Worm (Caenorhabditis elegans): ENCODE data around the gene K08F8.15.
A peak's percentile ranks its signal among the peaks of the same experiment; 100 is the strongest.

The K08F8.15 gene

DNA sequence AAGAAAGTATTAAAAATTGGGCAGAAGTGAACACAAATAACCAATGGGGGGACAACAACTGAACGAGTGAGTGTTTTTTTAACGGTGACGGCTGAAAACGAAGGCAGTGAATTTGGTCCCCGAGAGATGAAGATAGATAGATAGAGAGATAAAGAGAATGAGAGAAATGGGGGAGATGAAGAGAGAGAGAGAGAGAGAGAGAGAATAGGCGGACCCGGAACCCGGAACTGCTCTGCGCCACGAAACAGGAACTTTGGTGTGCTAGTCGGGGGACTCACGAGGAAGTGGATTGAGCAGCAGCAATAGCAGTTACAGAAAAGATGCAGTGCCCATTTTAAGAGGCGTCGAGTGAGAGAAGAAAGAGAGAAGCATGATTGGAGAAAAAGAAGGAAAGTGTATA is 29.8 kb downstream of the K08F8.15 start (continued):
- TF ChIP-seq hlh-11 (tag; optimal IDR thresholded peaks at IDR 0.05): peak; percentile 57
- no peak for TF ChIP-seq zag-1 (tag; optimal IDR thresholded peaks at IDR 0.05)
- TF ChIP-seq snpc-4 (tag; optimal IDR thresholded peaks at IDR 0.05): no peak
- no peak for TF ChIP-seq pha-4 (GFP tag; IDR thresholded peaks at IDR 0.05)
- TF ChIP-seq pha-4 (tag; optimal IDR thresholded peaks at IDR 0.05): no peak
- peak in 1 of 2 experiments; percentile 88 for TF ChIP-seq unc-62 (GFP tag; optimal IDR thresholded peaks at IDR 0.05 in 1 of 2)
- TF ChIP-seq unc-62 (tag; optimal IDR thresholded peaks at IDR 0.05): no peak
- TF ChIP-seq ces-1 (GFP tag; optimal IDR thresholded peaks at IDR 0.05): peak; percentile 25
- no peak for TF ChIP-seq lim-7 (GFP tag; IDR thresholded peaks at IDR 0.05)
- no peak for TF ChIP-seq ctbp-1 (GFP tag; IDR thresholded peaks at IDR 0.05)
- no peak for TF ChIP-seq nhr-77 (tag; optimal IDR thresholded peaks at IDR 0.05)
- peak; percentile 50 to 74 for TF ChIP-seq lsy-2 (tag; optimal IDR thresholded peaks at IDR 0.05)
- TF ChIP-seq snpc-1.2 (GFP tag; IDR thresholded peaks at IDR 0.05): no peak
- peak; percentile 67 for TF ChIP-seq hlh-30 (tag; optimal IDR thresholded peaks at IDR 0.05; ENCODE audit: insufficient read depth)
- TF ChIP-seq lin-13 (GFP tag; optimal IDR thresholded peaks at IDR 0.05): no peak
- TF ChIP-seq nhr-42 (GFP tag; IDR thresholded peaks at IDR 0.05): no peak
- no peak for TF ChIP-seq zfp-3 (GFP tag; conservative IDR thresholded peaks at IDR 0.05)
- no peak for TF ChIP-seq ceh-82 (tag; optimal IDR thresholded peaks at IDR 0.05)
- TF ChIP-seq dmd-8 (GFP tag; IDR thresholded peaks at IDR 0.05): 0 out of 2 replicates have a peak, but pooled peaks have one; percentile 55
- TF ChIP-seq nhr-25 (tag; optimal IDR thresholded peaks at IDR 0.05; ENCODE audit: borderline replicate concordance, insufficient read depth): no peak
- peak; percentile 88 for TF ChIP-seq rbr-2 (tag; optimal IDR thresholded peaks at IDR 0.05)
- peak; percentile 96 for TF ChIP-seq fkh-10 (GFP tag; optimal IDR thresholded peaks at IDR 0.05)
- peak; percentile 41 for TF ChIP-seq aha-1 (tag)
- peak; percentile 54 for TF ChIP-seq nhr-48 (tag; optimal IDR thresholded peaks at IDR 0.05)
- peak; percentile 57; the same call in 1 of the 2 replicates for TF ChIP-seq set-16 (GFP tag; IDR thresholded peaks at IDR 0.05)
- no peak for TF ChIP-seq unc-39 (tag; optimal IDR thresholded peaks at IDR 0.05)
- no peak for TF ChIP-seq fos-1 (tag; optimal IDR thresholded peaks at IDR 0.05)
- TF ChIP-seq daf-16 (GFP tag; optimal IDR thresholded peaks at IDR 0.05): peak in 1 of 2 experiments; percentile 49
- no peak for TF ChIP-seq daf-16 (tag; optimal IDR thresholded peaks at IDR 0.05)
- TF ChIP-seq lin-39 (tag; optimal IDR thresholded peaks at IDR 0.05): no peak
- no peak for TF ChIP-seq nhr-10 (tag; optimal IDR thresholded peaks at IDR 0.05)
- no peak for TF ChIP-seq ceh-44 (GFP tag; IDR thresholded peaks at IDR 0.05)
- TF ChIP-seq nhr-76 (tag; optimal IDR thresholded peaks at IDR 0.05): no peak
- TF ChIP-seq mep-1 (tag; optimal IDR thresholded peaks at IDR 0.05): peak; percentile 77
- TF ChIP-seq D1046.2 (GFP tag; IDR thresholded peaks at IDR 0.05): no peak
- peak; percentile 3 to 76 for TF ChIP-seq mdl-1 (tag; optimal IDR thresholded peaks at IDR 0.05)
- TF ChIP-seq nhr-11 (tag; optimal IDR thresholded peaks at IDR 0.05): peak; percentile 63
- TF ChIP-seq nhr-28 (tag; optimal IDR thresholded peaks at IDR 0.05): no peak
- peak; percentile 76 for TF ChIP-seq dmd-6 (GFP tag; IDR thresholded peaks at IDR 0.05)
- TF ChIP-seq unc-130 (GFP tag; optimal IDR thresholded peaks at IDR 0.05): no peak

DNA sequence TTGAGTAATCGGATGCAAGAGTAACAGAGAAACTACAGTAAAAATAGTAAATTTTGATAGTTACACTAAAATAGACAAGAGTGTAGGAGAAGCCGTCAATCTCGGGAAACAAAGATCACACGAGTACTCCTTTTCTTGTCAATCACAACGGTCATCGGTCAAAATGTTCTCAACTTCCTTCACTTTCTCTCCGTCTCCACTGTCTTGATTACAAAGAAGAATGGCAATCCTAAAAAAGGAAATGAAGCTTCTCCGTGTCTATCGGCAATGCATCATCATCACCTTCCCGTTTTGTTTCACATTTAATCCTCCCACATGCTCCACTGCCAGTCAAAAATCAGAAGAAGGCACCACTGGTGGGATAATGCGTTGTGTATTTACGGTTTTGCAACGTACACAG is 33.1 kb downstream of the K08F8.15 start:
- TF ChIP-seq mdt-29 (GFP tag; IDR thresholded peaks at IDR 0.05): no peak
- no peak for TF ChIP-seq hmg-1.1 (GFP tag; IDR thresholded peaks at IDR 0.05)
- TF ChIP-seq ceh-20 (GFP tag; IDR thresholded peaks at IDR 0.05): no peak
- no peak for TF ChIP-seq mxl-3 (GFP tag; optimal IDR thresholded peaks at IDR 0.05)
- TF ChIP-seq dmd-6 (GFP tag; IDR thresholded peaks at IDR 0.05): peak; percentile 42
- no peak for TF ChIP-seq vab-7 (GFP tag; IDR thresholded peaks at IDR 0.05)
- no peak for TF ChIP-seq Y5F2A.4 (GFP tag; optimal IDR thresholded peaks at IDR 0.05)

Measured in whole organism, L4 larva.